Fruit fly (Drosophila melanogaster) whole organism, prepupa: ENCODE measurements around the gene nes.

Experiments
- CG10631 ChIP-seq: fragments of 200-800 bp; sonication (Bioruptor generic); optimal IDR thresholded peaks from 2 replicates; lab custom pipeline; 2016; ENCODE audit warnings: missing biosample characterization, missing genetic modification characterization
- CG10669 ChIP-seq: fragments of 200-800 bp; sonication (Bioruptor generic); optimal IDR thresholded peaks from 3 replicates; lab custom pipeline; 2018; ENCODE audit warnings: missing biosample characterization, mild to moderate bottlenecking, missing genetic modification characterization, moderate library complexity
- CG11294 ChIP-seq: fragments of 200-800 bp; sonication (Bioruptor generic); IDR thresholded peaks from 2 replicates; pipeline ENCODE4 v1.3.6; 2022; ENCODE audit warnings: missing biosample characterization, missing genetic modification characterization
- CG15336 ChIP-seq: fragments of 200-800 bp; sonication (Bioruptor generic); IDR thresholded peaks from 2 replicates; pipeline ENCODE4 v1.3.6; 2022; ENCODE audit warnings: missing biosample characterization, missing genetic modification characterization
- CG3032 ChIP-seq: fragments of 200-800 bp; optimal IDR thresholded peaks from 2 replicates; lab custom pipeline; 2019; ENCODE audit warnings: missing biosample characterization, mild to moderate bottlenecking, missing genetic modification characterization, moderate library complexity
- CG31627 ChIP-seq: fragments of 200-800 bp; sonication (Bioruptor generic); optimal IDR thresholded peaks from 3 replicates; lab custom pipeline; 2016; ENCODE audit warnings: missing biosample characterization, missing genetic modification characterization
- CG34406 ChIP-seq: fragments of 200-800 bp; sonication (Bioruptor generic); optimal IDR thresholded peaks from 3 replicates; lab custom pipeline; 2016; ENCODE audit warnings: missing biosample characterization, missing genetic modification characterization
- CG3919 ChIP-seq: fragments of 200-800 bp; sonication (Bioruptor generic); optimal IDR thresholded peaks from 3 replicates; lab custom pipeline; 2016; ENCODE audit warnings: missing biosample characterization, missing genetic modification characterization
- CG6163 ChIP-seq: fragments of 200-800 bp; sonication (Bioruptor generic); IDR thresholded peaks from 3 replicates; pipeline ENCODE4 v1.3.6; 2022; ENCODE audit warnings: missing biosample characterization, missing genetic modification characterization
- CG6808 ChIP-seq: fragments of 200-800 bp; sonication (Bioruptor generic); optimal IDR thresholded peaks from 3 replicates; lab custom pipeline; 2017; ENCODE audit warnings: missing biosample characterization, missing genetic modification characterization, mild to moderate bottlenecking, moderate library complexity, missing genetic modification reagents
- CG6854 ChIP-seq: fragments of 200-800 bp; sonication (Bioruptor generic); optimal IDR thresholded peaks from 2 replicates; lab custom pipeline; 2017; ENCODE audit warnings: missing biosample characterization, mild to moderate bottlenecking, missing genetic modification characterization
- CG7368 ChIP-seq: fragments of 200-800 bp; sonication (Bioruptor generic); optimal IDR thresholded peaks from 3 replicates; lab custom pipeline; 2016; ENCODE audit warnings: missing biosample characterization, missing genetic modification characterization
- CG8119 ChIP-seq: fragments of 200-800 bp; sonication (Bioruptor generic); IDR thresholded peaks from 3 replicates; pipeline ENCODE4 v1.3.6; 2022; ENCODE audit warnings: missing biosample characterization, missing genetic modification characterization
- CG8319 ChIP-seq: fragments of 200-800 bp; sonication (Bioruptor generic); optimal IDR thresholded peaks from 3 replicates; lab custom pipeline; 2016; ENCODE audit warnings: missing biosample characterization, missing genetic modification characterization
- CG8632 ChIP-seq: fragments of 200-800 bp; sonication (Bioruptor generic); optimal IDR thresholded peaks from 3 replicates; lab custom pipeline; 2016; ENCODE audit warnings: missing biosample characterization, missing genetic modification characterization
- CG9139 ChIP-seq: fragments of 200-800 bp; sonication (Bioruptor generic); optimal IDR thresholded peaks from 3 replicates; lab custom pipeline; 2017; ENCODE audit warnings: missing biosample characterization, mild to moderate bottlenecking, missing genetic modification characterization
- Eip75B ChIP-seq: fragments of 200-800 bp; sonication (Bioruptor generic); optimal IDR thresholded peaks from 3 replicates; lab custom pipeline; 2016; ENCODE audit warnings: missing biosample characterization, missing genetic modification characterization
- Eip78C ChIP-seq: fragments of 200-800 bp; sonication (Bioruptor generic); peaks from one replicate; lab custom pipeline; 2016; ENCODE audit warnings: missing biosample characterization, missing genetic modification characterization
- Ets96B ChIP-seq: fragments of 200-800 bp; optimal IDR thresholded peaks from 2 replicates; lab custom pipeline; 2019; ENCODE audit warnings: missing biosample characterization, mild to moderate bottlenecking, missing genetic modification characterization, moderate library complexity
- Hr39 ChIP-seq: fragments of 200-800 bp; sonication (Bioruptor generic); optimal IDR thresholded peaks from 2 replicates; lab custom pipeline; 2016; ENCODE audit warnings: missing biosample characterization, missing genetic modification characterization
- OdsH ChIP-seq: fragments of 200-800 bp; sonication (Bioruptor generic); optimal IDR thresholded peaks from 3 replicates; lab custom pipeline; 2016; ENCODE audit warnings: missing biosample characterization, missing genetic modification characterization
- Smox ChIP-seq: fragments of 200-800 bp; sonication (Bioruptor generic); optimal IDR thresholded peaks from 3 replicates; lab custom pipeline; 2016; ENCODE audit warnings: missing biosample characterization, missing genetic modification characterization
- Sox102F ChIP-seq: fragments of 200-800 bp; sonication (Bioruptor generic); optimal IDR thresholded peaks from 2 replicates; lab custom pipeline; 2016; ENCODE audit warnings: missing biosample characterization, mild to moderate bottlenecking, missing genetic modification characterization
- Sox14 ChIP-seq: fragments of 200-800 bp; sonication (Bioruptor generic); optimal IDR thresholded peaks from 3 replicates; lab custom pipeline; 2016; ENCODE audit warnings: missing biosample characterization, missing genetic modification characterization
- acj6 ChIP-seq: fragments of 200-800 bp; sonication (Bioruptor generic); optimal IDR thresholded peaks from 3 replicates; lab custom pipeline; 2016; ENCODE audit warnings: missing biosample characterization, missing genetic modification characterization
- cyc ChIP-seq: fragments of 200-800 bp; sonication (Bioruptor generic); optimal IDR thresholded peaks from 3 replicates; lab custom pipeline; 2016; ENCODE audit warnings: missing biosample characterization, missing genetic modification characterization
- dac ChIP-seq: fragments of 200-800 bp; sonication (Bioruptor generic); optimal IDR thresholded peaks from 2 replicates; lab custom pipeline; 2017; ENCODE audit warnings: missing biosample characterization, mild to moderate bottlenecking, missing genetic modification characterization
- dsx ChIP-seq: fragments of 200-800 bp; optimal IDR thresholded peaks from 3 replicates; lab custom pipeline; 2019; ENCODE audit warnings: missing biosample characterization, mild to moderate bottlenecking, missing genetic modification characterization, moderate library complexity; ENCODE audit not compliant: poor library complexity, severe bottlenecking
- eg ChIP-seq: fragments of 200-800 bp; sonication (Bioruptor generic); IDR thresholded peaks from 3 replicates; pipeline ENCODE4 v1.3.6; 2022; ENCODE audit warnings: missing biosample characterization, missing genetic modification characterization
- esn ChIP-seq: fragments of 200-800 bp; sonication (Bioruptor generic); optimal IDR thresholded peaks from 2 replicates; lab custom pipeline; 2016; ENCODE audit warnings: missing biosample characterization, mild to moderate bottlenecking, missing genetic modification characterization, moderate library complexity
- fd59A ChIP-seq: fragments of 200-800 bp; sonication (Bioruptor generic); optimal IDR thresholded peaks from 2 replicates; lab custom pipeline; 2017; ENCODE audit warnings: missing biosample characterization, mild to moderate bottlenecking, missing genetic modification characterization, missing genetic modification reagents
- fd85E ChIP-seq: fragments of 200-800 bp; sonication (Bioruptor generic); optimal IDR thresholded peaks from 3 replicates; lab custom pipeline; 2016; ENCODE audit warnings: missing biosample characterization, missing genetic modification characterization
- fkh ChIP-seq: fragments of 200-800 bp; sonication (Bioruptor generic); optimal IDR thresholded peaks from 3 replicates; lab custom pipeline; 2017; ENCODE audit warnings: missing biosample characterization, mild to moderate bottlenecking, missing genetic modification characterization, moderate library complexity
- net ChIP-seq: fragments of 200-800 bp; sonication (Bioruptor generic); optimal IDR thresholded peaks from 3 replicates; lab custom pipeline; 2016; ENCODE audit warnings: missing biosample characterization, missing genetic modification characterization
- pdm3 ChIP-seq: fragments of 200-800 bp; sonication (Bioruptor generic); optimal IDR thresholded peaks from 3 replicates; lab custom pipeline; 2016; ENCODE audit warnings: missing biosample characterization, missing genetic modification characterization
- spab ChIP-seq: fragments of 200-800 bp; sonication (Bioruptor generic); optimal IDR thresholded peaks from 2 replicates; lab custom pipeline; 2017; ENCODE audit warnings: missing biosample characterization, mild to moderate bottlenecking, missing genetic modification characterization, missing genetic modification reagents
- svp ChIP-seq: fragments of 200-800 bp; sonication (Bioruptor generic); peaks from one replicate; lab custom pipeline; 2016; ENCODE audit warnings: missing biosample characterization, missing genetic modification characterization
- topi ChIP-seq: fragments of 200-800 bp; sonication (Bioruptor generic); optimal IDR thresholded peaks from 3 replicates; lab custom pipeline; 2016; ENCODE audit warnings: missing biosample characterization, missing genetic modification characterization
- vri ChIP-seq: fragments of 200-800 bp; sonication (Bioruptor generic); optimal IDR thresholded peaks from 3 replicates; lab custom pipeline; 2016; ENCODE audit warnings: missing biosample characterization, mild to moderate bottlenecking, missing genetic modification characterization

nes gene

DNA sequence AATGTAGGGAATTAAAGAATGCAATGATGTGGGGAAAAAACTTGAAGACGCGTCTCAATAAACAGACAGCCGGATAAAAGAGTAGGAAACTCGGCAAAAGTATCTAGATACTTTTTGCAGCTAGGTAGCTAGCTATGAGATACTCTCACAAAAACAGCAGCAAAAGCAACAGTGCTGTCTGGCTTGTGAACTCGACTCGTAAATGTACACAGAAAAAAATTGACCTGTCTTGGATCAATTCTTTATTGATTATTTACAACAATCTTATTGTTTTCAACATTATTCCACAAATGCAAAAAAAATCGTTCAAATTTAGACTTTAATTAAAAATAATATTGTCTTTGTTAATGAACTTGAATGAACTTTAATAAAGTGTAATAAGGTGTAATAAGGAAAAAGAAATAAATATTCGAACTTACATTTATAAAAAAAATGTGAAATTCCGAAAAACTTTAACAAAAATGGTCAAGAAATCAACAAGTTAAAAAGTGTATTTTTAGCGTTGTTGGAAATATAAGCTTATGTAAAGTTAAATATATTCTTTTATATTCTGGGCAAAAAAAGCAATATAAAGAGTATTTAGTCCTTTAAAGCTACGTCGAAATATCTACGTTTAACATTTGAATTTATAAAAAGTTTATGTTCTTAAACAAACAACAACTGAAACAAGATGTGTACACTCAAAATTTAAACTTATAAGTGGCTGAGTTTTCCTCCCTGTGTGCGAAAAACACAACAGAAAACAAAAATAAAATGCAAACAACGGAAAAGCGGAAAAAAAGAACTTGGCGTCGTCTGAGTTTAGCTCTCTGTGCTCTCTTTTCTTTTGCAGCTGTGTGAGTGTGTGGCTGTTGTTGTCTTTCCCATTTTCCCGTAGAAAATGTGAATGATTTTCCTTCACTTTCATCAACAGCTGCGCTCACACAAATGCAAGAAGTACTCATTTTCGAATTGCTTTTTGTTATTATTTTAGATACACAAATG, 26.4 kb downstream of the nes start (continued):
- no peak for TF ChIP-seq Sox102F (GFP tag; lab: Kevin White, UChicago)
- TF ChIP-seq net = peak; percentile 47
- no peak for TF ChIP-seq CG34406
- no peak for TF ChIP-seq CG8632 (GFP tag; lab: Kevin White, UChicago)
- no peak for TF ChIP-seq fd85E
- no peak for TF ChIP-seq topi
- no peak for TF ChIP-seq CG8319 (GFP tag; lab: Kevin White, UChicago)
- TF ChIP-seq Eip78C = peak; percentile 83
- no peak for TF ChIP-seq OdsH (GFP tag; lab: Kevin White, UChicago)
- TF ChIP-seq CG8119 = peak; percentile 67
- no peak for TF ChIP-seq cyc

DNA sequence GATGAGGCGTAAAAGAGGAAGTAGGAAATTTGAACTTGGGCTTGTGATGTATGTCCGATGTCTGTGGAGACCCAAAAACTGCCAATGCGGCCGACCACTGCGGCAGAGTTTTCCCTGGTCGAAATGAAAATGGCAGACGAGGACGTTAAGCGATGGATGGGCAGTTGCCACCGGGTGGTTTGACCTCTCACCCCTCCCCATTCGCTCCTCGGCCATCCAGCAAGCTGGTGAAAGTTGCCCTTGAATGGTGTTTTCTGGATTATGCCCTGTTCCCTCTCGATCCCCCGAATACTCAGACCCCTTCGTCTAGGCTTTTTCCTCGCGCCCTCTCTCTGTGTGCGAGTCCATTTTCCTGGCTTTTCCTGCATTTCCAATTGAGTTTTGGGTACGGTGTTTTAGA, 28.9 kb downstream of the nes start:
- TF ChIP-seq cyc = no peak
- no peak for TF ChIP-seq dac (GFP tag; lab: Kevin White, UChicago)
- no peak for TF ChIP-seq Sox14
- no peak for TF ChIP-seq spab (GFP tag; lab: Kevin White, UChicago)
- TF ChIP-seq Eip75B (GFP tag; lab: Kevin White, UChicago) = no peak
- TF ChIP-seq svp (GFP tag; lab: Kevin White, UChicago) = peak; percentile 17

DNA sequence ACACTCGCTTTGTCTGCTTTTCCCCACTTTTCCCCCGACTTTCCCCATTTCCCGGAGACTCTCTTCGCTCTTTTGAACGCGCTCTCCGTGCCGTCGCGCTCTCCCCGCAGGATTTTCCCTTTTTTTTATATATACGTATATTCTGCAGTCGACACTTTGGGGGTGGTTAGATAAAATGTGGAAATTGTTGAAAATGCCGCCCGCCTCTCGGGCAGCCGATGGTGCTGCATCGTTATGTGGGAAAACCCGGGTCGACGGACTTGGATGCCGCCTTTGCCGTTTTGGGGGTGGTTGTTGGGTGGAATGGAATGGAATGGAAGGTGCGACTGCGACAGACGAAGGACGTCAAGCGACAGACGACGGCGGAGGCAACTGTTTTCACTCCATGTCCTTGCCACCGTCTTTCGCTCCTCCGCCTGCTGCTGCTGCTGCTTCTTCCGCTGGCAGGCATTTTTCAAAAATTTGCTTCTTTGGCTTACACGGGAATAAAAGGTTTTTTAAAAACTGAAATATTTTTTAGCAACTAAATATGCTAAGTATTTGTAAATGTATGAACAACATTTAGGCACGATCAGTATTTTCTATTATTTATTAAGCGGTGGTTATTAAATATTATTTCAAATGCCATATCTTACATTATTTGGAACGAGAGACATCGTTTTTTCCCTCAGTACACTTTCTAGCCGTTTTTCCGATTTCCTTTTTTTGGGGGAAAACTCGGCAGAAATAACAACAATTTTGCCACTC, 29.5 kb downstream of the nes start:
- peak; percentile 48 for TF ChIP-seq Eip78C
- TF ChIP-seq esn (GFP tag; lab: Kevin White, UChicago) = peak; percentile 9
- no peak for TF ChIP-seq CG31627 (GFP tag; lab: Kevin White, UChicago)
- no peak for TF ChIP-seq CG10631 (GFP tag; lab: Kevin White, UChicago)
- TF ChIP-seq svp (GFP tag; lab: Kevin White, UChicago) = peak; percentile 16
- TF ChIP-seq CG3919 (GFP tag; lab: Kevin White, UChicago) = peak; percentile 10
- TF ChIP-seq CG11294 (GFP tag; lab: Robert Waterston, UW) = no peak
- TF ChIP-seq OdsH (GFP tag; lab: Kevin White, UChicago) = no peak
- no peak for TF ChIP-seq CG10669
- peak; percentile 28 for TF ChIP-seq Ets96B
- TF ChIP-seq, all 60 proteins: peak for 5

DNA sequence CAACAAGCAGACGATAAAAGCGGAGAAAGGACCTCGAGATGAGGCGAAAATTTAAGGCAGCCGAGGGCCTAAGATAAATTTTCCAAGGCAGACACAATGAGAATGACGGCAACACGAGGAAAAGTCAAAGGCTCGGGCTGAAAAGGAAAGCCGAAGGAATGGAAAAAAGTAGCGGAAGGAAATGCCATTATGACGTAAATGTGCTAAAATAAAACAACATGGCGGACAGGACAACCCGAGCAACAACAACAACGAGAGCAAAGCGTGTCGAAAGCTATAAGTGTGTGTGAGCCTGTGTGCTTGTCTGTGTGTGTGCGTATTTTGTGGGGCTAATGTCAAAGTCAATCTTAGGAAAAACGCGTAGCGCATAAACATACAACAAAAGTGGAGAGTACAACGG, 31.0 kb downstream of the nes start:
- no peak for TF ChIP-seq esn (GFP tag; lab: Kevin White, UChicago)
- no peak for TF ChIP-seq CG9139
- TF ChIP-seq CG7368 = no peak
- TF ChIP-seq CG6854 (GFP tag; lab: Kevin White, UChicago) = no peak
- no peak for TF ChIP-seq CG8632 (GFP tag; lab: Kevin White, UChicago)
- TF ChIP-seq OdsH (GFP tag; lab: Kevin White, UChicago) = no peak
- TF ChIP-seq CG11294 (GFP tag; lab: Robert Waterston, UW) = no peak
- no peak for TF ChIP-seq Hr39 (GFP tag; lab: Kevin White, UChicago)

DNA sequence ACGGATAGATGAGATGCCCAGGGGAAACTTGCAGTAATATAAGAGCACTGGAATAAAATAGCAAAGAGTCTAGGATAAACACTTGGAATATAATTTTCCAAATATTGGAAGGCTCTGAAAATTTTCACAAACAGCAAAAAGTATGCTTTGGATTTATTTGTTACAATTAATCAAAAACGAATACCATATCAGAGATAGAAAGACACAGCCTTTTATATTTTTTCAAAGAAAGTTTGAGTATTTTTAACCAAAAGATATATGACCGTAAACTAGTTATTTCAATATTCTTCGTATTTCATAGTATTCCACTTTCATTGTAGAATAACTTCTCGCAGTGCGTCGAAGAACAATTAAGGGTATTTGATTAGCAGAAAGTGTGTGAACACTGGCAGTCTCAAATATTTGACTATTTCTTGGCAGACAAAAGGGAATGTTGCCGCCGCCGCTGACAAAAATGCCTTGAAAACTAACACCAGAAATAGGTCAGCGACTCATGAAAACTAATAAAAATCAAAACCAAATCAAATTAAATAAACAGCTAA, 31.6 kb downstream of the nes start:
- no peak for TF ChIP-seq dsx (GFP tag; lab: Kevin White, UChicago)
- no peak for TF ChIP-seq pdm3 (GFP tag; lab: Kevin White, UChicago)
- TF ChIP-seq fd59A (GFP tag; lab: Kevin White, UChicago) = no peak
- no peak for TF ChIP-seq Smox (GFP tag; lab: Kevin White, UChicago)
- TF ChIP-seq svp (GFP tag; lab: Kevin White, UChicago) = no peak
- TF ChIP-seq vri (GFP tag; lab: Kevin White, UChicago) = no peak
- no peak for TF ChIP-seq CG10631 (GFP tag; lab: Kevin White, UChicago)
- no peak for TF ChIP-seq CG3032 (tag; lab: Kevin White, UChicago)
- no peak for TF ChIP-seq CG10669
- TF ChIP-seq CG6808 = no peak
- no peak for TF ChIP-seq CG6163 (GFP tag; lab: Robert Waterston, UW)
- TF ChIP-seq fkh = no peak
- no peak for TF ChIP-seq CG15336 (GFP tag; lab: Robert Waterston, UW)
- no peak for TF ChIP-seq eg (GFP tag; lab: Robert Waterston, UW)
- TF ChIP-seq acj6 = no peak
